Fruit fly (Drosophila melanogaster) whole organism, embryonic: ENCODE data around the gene CG11679.
A peak's percentile ranks its signal among the peaks of the same experiment; 100 is the strongest.

Experiments used
- Ada2b ChIP-seq: fragments of 200-800 bp; sonication (Bioruptor generic); IDR thresholded peaks from 2 replicates; pipeline ENCODE4 v1.3.6; 2022; ENCODE audit warnings: missing biosample characterization, missing genetic modification characterization
- CG11560 ChIP-seq: fragments of 200-800 bp; sonication (Bioruptor generic); IDR thresholded peaks from 3 replicates; pipeline ENCODE4 v1.3.6; 2022; ENCODE audit warnings: missing biosample characterization, missing genetic modification characterization
- CG12155 ChIP-seq: fragments of 200-800 bp; sonication (Bioruptor generic); optimal IDR thresholded peaks from 3 replicates; lab custom pipeline; 2016; ENCODE audit warnings: missing biosample characterization, missing genetic modification characterization
- CG14050 ChIP-seq: fragments of 200-800 bp; sonication (Bioruptor generic); IDR thresholded peaks from 3 replicates; pipeline ENCODE4 v1.3.6; 2022; ENCODE audit warnings: missing biosample characterization, missing genetic modification characterization
- CG15011 ChIP-seq: fragments of 200-800 bp; sonication (Bioruptor generic); optimal IDR thresholded peaks from 3 replicates; lab custom pipeline; 2018; ENCODE audit warnings: missing biosample characterization, mild to moderate bottlenecking, missing genetic modification characterization
- CG1529 ChIP-seq: fragments of 200-800 bp; sonication (Bioruptor generic); optimal IDR thresholded peaks from 3 replicates; lab custom pipeline; 2018; ENCODE audit warnings: missing biosample characterization, missing genetic modification characterization
- CG15479 ChIP-seq: fragments of 200-800 bp; sonication (Bioruptor generic); optimal IDR thresholded peaks from 3 replicates; lab custom pipeline; 2019; ENCODE audit warnings: missing biosample characterization, mild to moderate bottlenecking, missing genetic modification characterization, moderate library complexity
- CG15601 ChIP-seq: fragments of 200-800 bp; sonication (Bioruptor generic); optimal IDR thresholded peaks from 3 replicates; lab custom pipeline; 2019; ENCODE audit warnings: missing biosample characterization, mild to moderate bottlenecking, missing genetic modification characterization, moderate library complexity
- CG2116 ChIP-seq: fragments of 200-800 bp; sonication (Bioruptor generic); optimal IDR thresholded peaks from 3 replicates; lab custom pipeline; 2018; ENCODE audit warnings: missing biosample characterization, mild to moderate bottlenecking, missing genetic modification characterization
- CG3407 ChIP-seq: fragments of 200-800 bp; sonication (Bioruptor generic); optimal IDR thresholded peaks from 2 replicates; lab custom pipeline; 2018; ENCODE audit warnings: missing biosample characterization, mild to moderate bottlenecking, missing genetic modification characterization
- CG4617 ChIP-seq: fragments of 200-800 bp; sonication (Bioruptor generic); optimal IDR thresholded peaks from 3 replicates; lab custom pipeline; 2016; ENCODE audit warnings: missing biosample characterization, missing genetic modification characterization, borderline replicate concordance
- CG7928 ChIP-seq: fragments of 200-800 bp; sonication (Bioruptor generic); optimal IDR thresholded peaks from 2 replicates; lab custom pipeline; 2017; ENCODE audit warnings: missing biosample characterization, mild to moderate bottlenecking, missing genetic modification characterization
- CG8089 ChIP-seq: fragments of 200-800 bp; sonication (Bioruptor generic); optimal IDR thresholded peaks from 3 replicates; lab custom pipeline; 2016; ENCODE audit warnings: missing biosample characterization, missing genetic modification characterization
- CG8281 ChIP-seq: fragments of 200-800 bp; sonication (Bioruptor generic); optimal IDR thresholded peaks from 2 replicates; lab custom pipeline; 2018; ENCODE audit warnings: missing biosample characterization, mild to moderate bottlenecking, missing genetic modification characterization, moderate library complexity
- D19B ChIP-seq: fragments of 200-800 bp; sonication (Bioruptor generic); optimal IDR thresholded peaks from 2 replicates; lab custom pipeline; 2017; ENCODE audit warnings: missing biosample characterization, mild to moderate bottlenecking, missing genetic modification characterization
- H15 ChIP-seq: fragments of 200-800 bp; sonication (Bioruptor generic); IDR thresholded peaks from 3 replicates; pipeline ENCODE4 v1.3.6; 2022; ENCODE audit warnings: missing biosample characterization, missing genetic modification characterization
- Hey ChIP-seq: fragments of 200-800 bp; sonication (Bioruptor generic); optimal IDR thresholded peaks from 3 replicates; lab custom pipeline; 2018; ENCODE audit warnings: missing biosample characterization, mild to moderate bottlenecking, missing genetic modification characterization
- Hmx ChIP-seq: fragments of 200-800 bp; sonication (Bioruptor generic); optimal IDR thresholded peaks from 2 replicates; lab custom pipeline; 2016; ENCODE audit warnings: missing biosample characterization, missing genetic modification characterization
- Hsf ChIP-seq: fragments of 200-800 bp; sonication (Bioruptor generic); optimal IDR thresholded peaks from 3 replicates; lab custom pipeline; 2016; ENCODE audit warnings: missing biosample characterization, missing genetic modification characterization
- Kr ChIP-seq: fragments of 200-800 bp; sonication (Bioruptor generic); optimal IDR thresholded peaks from 2 replicates; lab custom pipeline; 2017; ENCODE audit warnings: missing biosample characterization, mild to moderate bottlenecking, missing genetic modification characterization
- Mrtf ChIP-seq: fragments of 200-800 bp; sonication (Bioruptor generic); IDR thresholded peaks from 3 replicates; pipeline ENCODE4 v1.3.6; 2022; ENCODE audit warnings: missing biosample characterization, missing genetic modification characterization
- Neu2 ChIP-seq: fragments of 200-800 bp; sonication (Bioruptor generic); optimal IDR thresholded peaks from 3 replicates; lab custom pipeline; 2016; ENCODE audit warnings: missing biosample characterization, missing genetic modification characterization, borderline replicate concordance
- Nf-YB ChIP-seq: fragments of 200-800 bp; sonication (Bioruptor generic); optimal IDR thresholded peaks from 3 replicates; lab custom pipeline; 2019; ENCODE audit warnings: missing biosample characterization, mild to moderate bottlenecking, missing genetic modification characterization, moderate library complexity
- Oli ChIP-seq: fragments of 200-800 bp; sonication (Bioruptor generic); optimal IDR thresholded peaks from 2 replicates; lab custom pipeline; 2018; ENCODE audit warnings: missing biosample characterization, mild to moderate bottlenecking, missing genetic modification characterization, moderate library complexity
- Sin3A ChIP-seq: fragments of >200 bp; optimal IDR thresholded peaks from 2 replicates; lab custom pipeline; 2018
- Sry-β ChIP-seq: fragments of 200-800 bp; sonication (Bioruptor generic); optimal IDR thresholded peaks from 2 replicates; lab custom pipeline; 2018; ENCODE audit warnings: missing biosample characterization, mild to moderate bottlenecking, missing genetic modification characterization, moderate library complexity
- Stat92E ChIP-seq, 3 experiments: fragments of >200 bp in 2 of 3; fragments of 200-800 bp in 1 of 3; sonication (Bioruptor generic) in 1 of 3; optimal IDR thresholded peaks; 2 replicates each; lab custom pipeline; 2017 to 2019; ENCODE audit warnings: missing biosample characterization in 3 of 3, missing genetic modification characterization in 3 of 3, mild to moderate bottlenecking in 1 of 3, moderate library complexity in 1 of 3
- TFAM ChIP-seq: fragments of 200-800 bp; sonication (Bioruptor generic); optimal IDR thresholded peaks from 2 replicates; lab custom pipeline; 2017; ENCODE audit warnings: missing biosample characterization, missing genetic modification characterization, inconsistent platforms
- ewg ChIP-seq: fragments of 200-800 bp; sonication (Bioruptor generic); optimal IDR thresholded peaks from 3 replicates; lab custom pipeline; 2017; ENCODE audit warnings: mild to moderate bottlenecking, missing biosample characterization, missing genetic modification reagents, missing genetic modification characterization
- gfzf ChIP-seq: fragments of 200-800 bp; sonication (Bioruptor generic); optimal IDR thresholded peaks from 2 replicates; lab custom pipeline; 2016; ENCODE audit warnings: missing biosample characterization, mild to moderate bottlenecking, missing genetic modification characterization, moderate library complexity
- grau ChIP-seq: fragments of 200-800 bp; optimal IDR thresholded peaks from 3 replicates; lab custom pipeline; 2019; ENCODE audit warnings: missing biosample characterization, mild to moderate bottlenecking, missing genetic modification characterization, moderate library complexity
- knrl ChIP-seq: fragments of 200-800 bp; sonication (Bioruptor generic); IDR thresholded peaks from 3 replicates; pipeline ENCODE4 v1.3.6; 2022; ENCODE audit warnings: missing biosample characterization, missing genetic modification characterization; ENCODE audit not compliant: partially characterized antibody
- nmo ChIP-seq: fragments of 200-800 bp; sonication (Bioruptor generic); optimal IDR thresholded peaks from 2 replicates; lab custom pipeline; 2018; ENCODE audit warnings: missing biosample characterization, mild to moderate bottlenecking, missing genetic modification characterization, moderate library complexity
- pho ChIP-seq: fragments of 200-800 bp; sonication (Bioruptor generic); optimal IDR thresholded peaks from 2 replicates; lab custom pipeline; 2016; ENCODE audit warnings: missing biosample characterization, missing genetic modification characterization
- sens ChIP-seq: fragments of 200-800 bp; sonication (Bioruptor generic); peaks from one replicate; lab custom pipeline; 2016; ENCODE audit warnings: missing biosample characterization, missing genetic modification characterization
- slbo ChIP-seq: fragments of 200-800 bp; sonication (Bioruptor generic); IDR thresholded peaks from 2 replicates; pipeline ENCODE4 v1.3.6; 2022; ENCODE audit warnings: missing biosample characterization, missing genetic modification characterization
- sqz ChIP-seq: fragments of 200-800 bp; sonication (Bioruptor generic); optimal IDR thresholded peaks from 3 replicates; lab custom pipeline; 2018; ENCODE audit warnings: missing biosample characterization, mild to moderate bottlenecking, missing genetic modification characterization
- yki ChIP-seq: fragments of >200 bp; optimal IDR thresholded peaks from 3 replicates; lab custom pipeline; 2018
- zfh1 ChIP-seq: fragments of 200-800 bp; sonication (Bioruptor generic); IDR thresholded peaks from 3 replicates; pipeline ENCODE4 v1.3.6; 2022; ENCODE audit warnings: missing biosample characterization, missing genetic modification characterization

Gene CG11679

dm6 chrX:15785429-15786239 lies 46.9 kb upstream of the CG11679 start, which contains the start of the genes Paf-AHalpha and mRpS30 (continued):
- TF ChIP-seq gfzf (GFP tag; lab: Kevin White, UChicago) (peak; percentile 69), zfh1 (GFP tag; lab: Robert Waterston, UW) (0 out of 3 replicates have a peak, but pooled peaks have one; percentile 28), Hsf (GFP tag; lab: Kevin White, UChicago) (no peak), ewg (GFP tag; lab: Kevin White, UChicago) (no peak), pho (GFP tag; lab: Kevin White, UChicago) (no peak), CG15479 (GFP tag; lab: Kevin White, UChicago) (no peak), CG7928 (GFP tag; lab: Kevin White, UChicago) (peak; percentile 87), Sin3A (lab: Kevin White, UChicago) (peak; percentile 41), Sry-β (GFP tag; lab: Kevin White, UChicago) (no peak), D19B (GFP tag; lab: Kevin White, UChicago) (no peak), CG4617 (GFP tag; lab: Kevin White, UChicago) (peak; percentile 61), CG8281 (tag; lab: Kevin White, UChicago) (no peak), Hmx (GFP tag; lab: Kevin White, UChicago) (no peak), CG15601 (no peak), slbo (peak; percentile 34; the same call in 1 of the 2 replicates), Mrtf (GFP tag; lab: Robert Waterston, UW) (no peak), nmo (peak; percentile 12), grau (no peak), Kr (GFP tag; lab: Kevin White, UChicago) (no peak), Neu2 (no peak), Stat92E (GFP tag; optimal IDR thresholded peaks at IDR 0.05; lab: Kevin White, UChicago) (no peak), CG15011 (no peak), sens (GFP tag; lab: Kevin White, UChicago) (peak; percentile 72), CG14050 (GFP tag; lab: Robert Waterston, UW) (no peak), Oli (tag; lab: Kevin White, UChicago) (no peak), Hey (tag; lab: Kevin White, UChicago) (no peak), CG2116 (GFP tag; lab: Kevin White, UChicago) (peak; percentile 98), Nf-YB (GFP tag; lab: Kevin White, UChicago) (no peak), CG3407 (GFP tag; lab: Kevin White, UChicago) (no peak), sqz (no peak)
- TF ChIP-seq, all 482 proteins: peak for 53

DNA sequence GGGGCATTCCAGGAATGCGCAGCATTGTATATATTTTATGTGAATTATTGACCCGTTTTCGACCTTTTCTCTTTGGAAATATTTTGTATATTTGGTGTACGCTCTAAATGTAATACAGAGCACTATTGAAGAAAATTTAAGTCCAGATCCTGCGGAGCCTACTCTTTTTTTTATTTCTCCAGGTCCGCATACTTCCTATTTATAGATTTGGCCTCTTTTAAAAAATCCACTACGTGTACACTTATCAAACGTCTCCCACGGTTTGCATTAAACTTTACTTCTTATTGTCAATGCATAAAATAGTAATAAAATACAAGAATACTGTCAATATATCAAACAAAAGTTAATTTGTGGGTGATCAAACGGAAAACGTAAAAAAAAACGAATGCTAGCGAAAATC lies 44.9 kb upstream of the CG11679 start, which contains the start of gene Efhc1.1:
Efhc1.1 (minus strand) TSS at position 101 of the 400 bp plus-strand sequence.
- TF ChIP-seq Hey (tag; lab: Kevin White, UChicago) (no peak), knrl (GFP tag; lab: Robert Waterston, UW) (no peak), pho (GFP tag; lab: Kevin White, UChicago) (no peak)

DNA sequence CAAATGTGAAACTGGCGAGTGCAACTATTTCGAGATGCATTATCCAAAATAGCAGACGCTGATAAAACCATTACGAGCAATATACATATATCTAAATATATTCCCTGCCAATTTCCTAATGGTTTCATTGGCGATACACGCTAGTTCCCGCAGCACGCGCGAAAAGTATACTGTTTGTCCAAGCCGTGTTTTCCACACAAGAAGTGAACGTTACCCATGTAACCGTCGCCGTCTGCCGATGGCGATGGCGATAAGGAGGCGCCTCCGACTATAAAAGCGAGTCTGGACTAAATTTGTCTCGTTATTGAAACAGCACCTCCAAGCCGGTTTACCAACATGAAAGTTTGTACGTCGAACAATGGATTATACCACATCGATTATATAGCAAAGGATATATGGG lies 40.1 kb upstream of the CG11679 start, which contains the start of gene CG43673:
CG43673 (plus strand) TSS at position 301 of the 400 bp plus-strand sequence.
- TF ChIP-seq CG8089, result no peak
- no peak for TF ChIP-seq Ada2b
- TF ChIP-seq H15 (GFP tag; lab: Robert Waterston, UW), result no peak
- TF ChIP-seq CG1529 (GFP tag; lab: Kevin White, UChicago), result no peak
- no peak for TF ChIP-seq CG12155 (GFP tag; lab: Kevin White, UChicago)
- TF ChIP-seq TFAM (GFP tag; lab: Kevin White, UChicago), result no peak
- no peak for TF ChIP-seq CG11560
- TF ChIP-seq yki (lab: Kevin White, UChicago), result no peak
- TF ChIP-seq, all 482 proteins: peak for 0
